ENCODE assay signal across 2 fruit fly cellular contexts in genomic region chr3R:21599642-21600041, dm6.
A peak's percentile ranks its signal among the peaks of the same experiment; 100 is the strongest.
TF ChIP-seq lines count a peak whose summit lies in the region.

No protein-coding gene starts in this region.

TF ChIP-seq in whole organism, embryonic, 481 proteins besides CTCF, POLR2A, EP300 and RAD21 (continued from another document):
- TF ChIP-seq ci (GFP tag; IDR thresholded peaks at IDR 0.05; lab: Robert Waterston, UW): peak; percentile 40; the same call in 1 of the 3 replicates
- no peak for TF ChIP-seq CG18599 (GFP tag; optimal IDR thresholded peaks at IDR 0.05; lab: Kevin White, UChicago)
- peak; percentile 75 for TF ChIP-seq CG1832 (GFP tag; optimal IDR thresholded peaks at IDR 0.05; lab: Kevin White, UChicago)
- peak; percentile 31 for TF ChIP-seq CG3995 (GFP tag; optimal IDR thresholded peaks at IDR 0.05; lab: Kevin White, UChicago)
- no peak for TF ChIP-seq en (GFP tag; optimal IDR thresholded peaks at IDR 0.05; lab: Kevin White, UChicago)
- TF ChIP-seq Bteb2 (GFP tag; optimal IDR thresholded peaks at IDR 0.05; lab: Kevin White, UChicago): no peak
- peak in 1 of 2 experiments; percentile 43 for TF ChIP-seq bsh (GFP tag; optimal IDR thresholded peaks at IDR 0.05; lab: Kevin White, UChicago)
- TF ChIP-seq CG9215 (GFP tag; IDR thresholded peaks at IDR 0.05; lab: Robert Waterston, UW): no peak
- TF ChIP-seq CG2199 (GFP tag; IDR thresholded peaks at IDR 0.05; lab: Robert Waterston, UW): peak; percentile 83; the same call in 1 of the 3 replicates
- no peak for TF ChIP-seq hbn (GFP tag; IDR thresholded peaks at IDR 0.05; lab: Robert Waterston, UW; ENCODE audit: partially characterized antibody)
- no peak for TF ChIP-seq gce (GFP tag; IDR thresholded peaks at IDR 0.05; lab: Robert Waterston, UW)
- TF ChIP-seq CG4360 (GFP tag; IDR thresholded peaks at IDR 0.05; lab: Robert Waterston, UW): peak; percentile 56
- peak; percentile 3 for TF ChIP-seq psq (GFP tag; optimal IDR thresholded peaks at IDR 0.05; lab: Kevin White, UChicago)
- no peak for TF ChIP-seq CG8290 (GFP tag; optimal IDR thresholded peaks at IDR 0.05; lab: Kevin White, UChicago)
- peak in 1 of 2 experiments; percentile 48 for TF ChIP-seq CG8290 (tag; optimal IDR thresholded peaks at IDR 0.05; lab: Kevin White, UChicago)
- no peak for TF ChIP-seq CG7745 (tag; optimal IDR thresholded peaks at IDR 0.05; lab: Kevin White, UChicago)
- no peak for TF ChIP-seq stwl (tag; optimal IDR thresholded peaks at IDR 0.05; lab: Kevin White, UChicago)
- TF ChIP-seq Med (GFP tag; lab: Kevin White, UChicago): peak; percentile 53
- TF ChIP-seq pnt (GFP tag; optimal IDR thresholded peaks at IDR 0.05; lab: Kevin White, UChicago): no peak
- no peak for TF ChIP-seq E2f1 (GFP tag; IDR thresholded peaks at IDR 0.05; lab: Robert Waterston, UW)
- TF ChIP-seq CG8924 (tag; optimal IDR thresholded peaks at IDR 0.05; lab: Kevin White, UChicago): peak; percentile 2
- TF ChIP-seq oc (tag; optimal IDR thresholded peaks at IDR 0.05; lab: Kevin White, UChicago): peak; percentile 1
- TF ChIP-seq chm (GFP tag; IDR thresholded peaks at IDR 0.05; lab: Robert Waterston, UW): 0 out of 2 replicates have a peak, but pooled peaks have one; percentile 47
- TF ChIP-seq jing (GFP tag; optimal IDR thresholded peaks at IDR 0.05; lab: Kevin White, UChicago): no peak
- peak; percentile 83 for TF ChIP-seq sd (tag; optimal IDR thresholded peaks at IDR 0.05; lab: Kevin White, UChicago)
- no peak for TF ChIP-seq exex (tag; optimal IDR thresholded peaks at IDR 0.05; lab: Kevin White, UChicago)
- TF ChIP-seq CG17802 (tag; optimal IDR thresholded peaks at IDR 0.05; lab: Kevin White, UChicago): no peak

TF ChIP-seq in whole organism, prepupa, 60 proteins besides CTCF, POLR2A, EP300 and RAD21 (continued from another document):
- no peak for TF ChIP-seq CG10631 (GFP tag; optimal IDR thresholded peaks at IDR 0.05; lab: Kevin White, UChicago)
- peak; percentile 4 for TF ChIP-seq Eip75B (GFP tag; optimal IDR thresholded peaks at IDR 0.05; lab: Kevin White, UChicago)
- no peak for TF ChIP-seq fkh (GFP tag; optimal IDR thresholded peaks at IDR 0.05; lab: Kevin White, UChicago)
- TF ChIP-seq CG32006 (GFP tag; optimal IDR thresholded peaks at IDR 0.05; lab: Kevin White, UChicago): no peak
- peak; percentile 83 for TF ChIP-seq CG1621 (tag; optimal IDR thresholded peaks at IDR 0.05; lab: Kevin White, UChicago)
- TF ChIP-seq OdsH (GFP tag; optimal IDR thresholded peaks at IDR 0.05; lab: Kevin White, UChicago): no peak
- no peak for TF ChIP-seq CG34406 (GFP tag; optimal IDR thresholded peaks at IDR 0.05; lab: Kevin White, UChicago)
- TF ChIP-seq CG11294 (GFP tag; IDR thresholded peaks at IDR 0.05; lab: Robert Waterston, UW): no peak
- TF ChIP-seq achi (GFP tag; optimal IDR thresholded peaks at IDR 0.05; lab: Kevin White, UChicago): no peak
- peak; percentile 12 for TF ChIP-seq CG3032 (tag; optimal IDR thresholded peaks at IDR 0.05; lab: Kevin White, UChicago)
- TF ChIP-seq Smox (GFP tag; optimal IDR thresholded peaks at IDR 0.05; lab: Kevin White, UChicago): no peak
- TF ChIP-seq Sox15 (GFP tag; optimal IDR thresholded peaks at IDR 0.05; lab: Kevin White, UChicago): no peak
- TF ChIP-seq net (GFP tag; optimal IDR thresholded peaks at IDR 0.05; lab: Kevin White, UChicago): peak; percentile 60
- TF ChIP-seq Blimp-1 (GFP tag; optimal IDR thresholded peaks at IDR 0.05; lab: Kevin White, UChicago): peak; percentile 49
- TF ChIP-seq CG11762 (GFP tag; optimal IDR thresholded peaks at IDR 0.05; lab: Kevin White, UChicago; ENCODE audit: insufficient read depth): peak; percentile 23
- TF ChIP-seq Met (GFP tag; optimal IDR thresholded peaks at IDR 0.05; lab: Kevin White, UChicago): peak; percentile 3
- peak; percentile 82 for TF ChIP-seq CG6808 (GFP tag; optimal IDR thresholded peaks at IDR 0.05; lab: Kevin White, UChicago)
- peak; percentile 76 for TF ChIP-seq CG6276 (GFP tag; optimal IDR thresholded peaks at IDR 0.05; lab: Kevin White, UChicago)
- TF ChIP-seq CG6792 (GFP tag; optimal IDR thresholded peaks at IDR 0.05; lab: Kevin White, UChicago): no peak
- TF ChIP-seq Ets21C (GFP tag; optimal IDR thresholded peaks at IDR 0.05; lab: Kevin White, UChicago): no peak
- TF ChIP-seq CG31627 (GFP tag; optimal IDR thresholded peaks at IDR 0.05; lab: Kevin White, UChicago): no peak
- TF ChIP-seq CG8319 (GFP tag; optimal IDR thresholded peaks at IDR 0.05; lab: Kevin White, UChicago): no peak
- TF ChIP-seq CG16779 (tag; optimal IDR thresholded peaks at IDR 0.05; lab: Kevin White, UChicago): peak; percentile 39
- peak; percentile 86 for TF ChIP-seq CG9139 (GFP tag; optimal IDR thresholded peaks at IDR 0.05; lab: Kevin White, UChicago)
- no peak for TF ChIP-seq topi (GFP tag; optimal IDR thresholded peaks at IDR 0.05; lab: Kevin White, UChicago)
- peak; percentile 38 for TF ChIP-seq Lpt (GFP tag; optimal IDR thresholded peaks at IDR 0.05; lab: Kevin White, UChicago)
- peak in 1 of 2 experiments; percentile 44 for TF ChIP-seq salr (GFP tag; optimal IDR thresholded peaks at IDR 0.05; lab: Kevin White, UChicago)
- peak; percentile 74 for TF ChIP-seq dsx (GFP tag; optimal IDR thresholded peaks at IDR 0.05; lab: Kevin White, UChicago; ENCODE audit: poor library complexity, severe bottlenecking)
- no peak for TF ChIP-seq Hr38 (GFP tag; optimal IDR thresholded peaks at IDR 0.05; lab: Kevin White, UChicago)
- peak; percentile 60; the same call in 1 of the 3 replicates for TF ChIP-seq CG6163 (GFP tag; IDR thresholded peaks at IDR 0.05; lab: Robert Waterston, UW)
- peak; percentile 21 for TF ChIP-seq Sox102F (GFP tag; optimal IDR thresholded peaks at IDR 0.05; lab: Kevin White, UChicago)
- TF ChIP-seq CG8119 (GFP tag; IDR thresholded peaks at IDR 0.05; lab: Robert Waterston, UW): no peak
- no peak for TF ChIP-seq Ets96B (tag; optimal IDR thresholded peaks at IDR 0.05; lab: Kevin White, UChicago)
- no peak for TF ChIP-seq CG11902 (GFP tag; optimal IDR thresholded peaks at IDR 0.05; lab: Kevin White, UChicago)
- TF ChIP-seq Eip78C (GFP tag; lab: Kevin White, UChicago): peak; percentile 69
- peak; percentile 30 for TF ChIP-seq Sox14 (GFP tag; optimal IDR thresholded peaks at IDR 0.05; lab: Kevin White, UChicago)
